Worm (Caenorhabditis elegans): ENCODE data around the gene ddn-3.

DNA sequence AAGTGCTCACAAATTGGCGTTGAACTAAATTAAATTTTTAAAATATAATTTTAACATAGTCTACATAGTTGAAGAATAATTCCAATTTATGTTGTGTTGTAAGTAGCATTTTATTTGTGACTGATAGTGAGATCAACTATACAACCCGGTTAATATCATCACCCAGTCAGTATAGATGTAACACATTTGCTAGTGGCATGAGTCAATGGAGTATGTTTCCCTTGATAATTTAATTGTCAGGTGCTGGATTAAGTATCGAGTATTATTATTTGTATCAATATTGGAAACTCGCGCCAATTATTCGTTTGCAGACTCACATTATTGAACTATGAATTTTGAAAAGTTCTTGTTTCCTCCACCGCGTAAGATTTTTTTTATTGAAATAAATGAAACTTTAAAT, 23.9 kb upstream of the ddn-3 start, which contains the start of gene srm-5:
- TF ChIP-seq nhr-237 (tag; optimal IDR thresholded peaks at IDR 0.05) (no peak), elt-1 (tag; optimal IDR thresholded peaks at IDR 0.05) (no peak), nhr-11 (tag; optimal IDR thresholded peaks at IDR 0.05) (no peak), ceh-16 (tag; optimal IDR thresholded peaks at IDR 0.05) (no peak), mdl-1 (tag; optimal IDR thresholded peaks at IDR 0.05) (no peak), unc-62 (GFP tag; optimal IDR thresholded peaks at IDR 0.05) (no peak), egl-27 (tag; optimal IDR thresholded peaks at IDR 0.05) (no peak), lin-11 (tag; optimal IDR thresholded peaks at IDR 0.05) (no peak), snpc-4 (tag; optimal IDR thresholded peaks at IDR 0.05) (no peak), C34F6.9 (tag; optimal IDR thresholded peaks at IDR 0.05) (no peak), ceh-82 (tag; optimal IDR thresholded peaks at IDR 0.05) (no peak), blmp-1 (tag; optimal IDR thresholded peaks at IDR 0.05; ENCODE audit: insufficient read depth) (no peak)

Data from whole organism, L2 larva.